Worm (Caenorhabditis elegans) whole organism, mixed stage, embryonic: ENCODE data around the gene lon-1.

Experiments used
- M03D4.4 ChIP-seq: sonication (generic microtip); optimal IDR thresholded peaks from 2 replicates; lab custom pipeline; 2017; ENCODE audit warnings: mild to moderate bottlenecking, missing genetic modification characterization, missing compliant biosample characterization
- blmp-1 ChIP-seq: fragments of 150-350 bp; optimal IDR thresholded peaks from 2 replicates; lab custom pipeline; 2014; ENCODE audit warnings: missing biosample characterization, missing genetic modification characterization
- ceh-39 ChIP-seq: fragments of 150-350 bp; optimal IDR thresholded peaks from 2 replicates; lab custom pipeline; 2014; ENCODE audit warnings: missing biosample characterization, missing genetic modification characterization
- ceh-83 ChIP-seq: fragments of 200-800 bp; sonication (Bioruptor generic); optimal IDR thresholded peaks from 2 replicates; lab custom pipeline; 2018; ENCODE audit warnings: mild to moderate bottlenecking, missing genetic modification characterization, missing compliant biosample characterization
- ces-1 ChIP-seq: fragments of 150-350 bp; optimal IDR thresholded peaks from 2 replicates; lab custom pipeline; 2014; ENCODE audit warnings: missing biosample characterization, missing genetic modification reagents, missing genetic modification characterization
- cnd-1 ChIP-seq: fragments of 200-800 bp; sonication (Bioruptor generic); optimal IDR thresholded peaks from 2 replicates; lab custom pipeline; 2018; ENCODE audit warnings: mild to moderate bottlenecking, missing genetic modification characterization, missing compliant biosample characterization
- drap-1 ChIP-seq: fragments of 200-800 bp; sonication (Bioruptor generic); optimal IDR thresholded peaks from 3 replicates; lab custom pipeline; 2018; ENCODE audit warnings: mild to moderate bottlenecking, missing genetic modification characterization, missing compliant biosample characterization
- elt-1 ChIP-seq: sonication (generic microtip); optimal IDR thresholded peaks from 2 replicates; lab custom pipeline; 2017; ENCODE audit warnings: missing genetic modification characterization, mild to moderate bottlenecking, missing compliant biosample characterization, antibody characterized with exemption, moderate library complexity, borderline replicate concordance; ENCODE audit not compliant: insufficient read depth
- elt-3 ChIP-seq: fragments of 150-350 bp; optimal IDR thresholded peaks from 2 replicates; lab custom pipeline; 2014; ENCODE audit warnings: missing biosample characterization, missing genetic modification characterization
- hlh-1 ChIP-seq: fragments of 150-350 bp; optimal IDR thresholded peaks from 2 replicates; lab custom pipeline; 2014; ENCODE audit warnings: missing biosample characterization, missing genetic modification reagents, missing genetic modification characterization
- lin-13 ChIP-seq: fragments of 150-350 bp; optimal IDR thresholded peaks from 2 replicates; lab custom pipeline; 2014; ENCODE audit warnings: missing biosample characterization, missing genetic modification characterization
- lin-32 ChIP-seq: fragments of 200-800 bp; sonication (Bioruptor generic); optimal IDR thresholded peaks from 2 replicates; lab custom pipeline; 2018; ENCODE audit warnings: mild to moderate bottlenecking, missing genetic modification characterization, missing compliant biosample characterization
- lsy-2 ChIP-seq: fragments of 150-350 bp; optimal IDR thresholded peaks from 2 replicates; lab custom pipeline; 2014; ENCODE audit warnings: missing biosample characterization, missing genetic modification characterization
- mep-1 ChIP-seq: fragments of 150-350 bp; optimal IDR thresholded peaks from 2 replicates; lab custom pipeline; 2017; ENCODE audit warnings: missing biosample characterization, missing genetic modification reagents, missing genetic modification characterization, inconsistent platforms
- mls-2 ChIP-seq: sonication (generic microtip); optimal IDR thresholded peaks from 2 replicates; lab custom pipeline; 2016; ENCODE audit warnings: mild to moderate bottlenecking, missing genetic modification characterization, moderate library complexity, missing compliant biosample characterization
- nhr-2 ChIP-seq: fragments of 150-350 bp; optimal IDR thresholded peaks from 2 replicates; lab custom pipeline; 2014; ENCODE audit warnings: missing biosample characterization, missing genetic modification characterization
- nhr-237 ChIP-seq: fragments of 150-350 bp; optimal IDR thresholded peaks from 2 replicates; lab custom pipeline; 2014; ENCODE audit warnings: missing biosample characterization, missing genetic modification characterization
- pha-4 ChIP-seq: fragments of 150-350 bp; optimal IDR thresholded peaks from 2 replicates; lab custom pipeline; 2018; ENCODE audit warnings: missing biosample characterization, missing genetic modification reagents, missing genetic modification characterization
- snpc-4 ChIP-seq: fragments of 150-350 bp; optimal IDR thresholded peaks from 2 replicates; lab custom pipeline; 2014; ENCODE audit warnings: missing biosample characterization, missing genetic modification characterization
- sptf-1 ChIP-seq: sonication (generic microtip); optimal IDR thresholded peaks from 2 replicates; lab custom pipeline; 2017; ENCODE audit warnings: mild to moderate bottlenecking, missing genetic modification characterization, moderate library complexity, missing compliant biosample characterization
- unc-120 ChIP-seq: sonication (generic microtip); optimal IDR thresholded peaks from 2 replicates; lab custom pipeline; 2017; ENCODE audit warnings: missing genetic modification characterization, missing compliant biosample characterization; ENCODE audit not compliant: poor library complexity, severe bottlenecking
- unc-62 ChIP-seq: fragments of 150-350 bp; optimal IDR thresholded peaks from 2 replicates; lab custom pipeline; 2014; ENCODE audit warnings: missing biosample characterization, missing genetic modification reagents, missing genetic modification characterization
- zip-8 ChIP-seq: fragments of 150-350 bp; optimal IDR thresholded peaks from 2 replicates; lab custom pipeline; 2014; ENCODE audit warnings: missing biosample characterization, missing genetic modification characterization

Gene lon-1

ce11 chrIII:5486345-5486744 is 12.1 kb downstream of the lon-1 start:
- TF ChIP-seq elt-3 (tag; lab: Kevin White, UChicago) (no peak), unc-62 (peak; percentile 60), hlh-1 (tag; lab: Kevin White, UChicago) (peak; percentile 95), unc-120 (tag; lab: Kevin White, UChicago) (peak; percentile 58)

- TF ChIP-seq elt-1 (tag; lab: Kevin White, UChicago) = no peak
- TF ChIP-seq zip-8 (tag; lab: Kevin White, UChicago) = peak; percentile 98
Measured at ce11 chrIII:5487087-5487603, 12.9 kb downstream of the lon-1 start, which contains the start of gene osg-1. TSS of gene osg-1 (plus strand) at chrIII:5487553.

- TF ChIP-seq pha-4 (tag; lab: Kevin White, UChicago) (no peak), nhr-237 (tag; lab: Kevin White, UChicago) (no peak), elt-3 (tag; lab: Kevin White, UChicago) (no peak), sptf-1 (no peak), zip-8 (tag; lab: Kevin White, UChicago) (peak; percentile 49), unc-120 (tag; lab: Kevin White, UChicago) (no peak), M03D4.4 (tag; lab: Kevin White, UChicago) (no peak)
Measured at ce11 chrIII:5495168-5495567, 20.9 kb downstream of the lon-1 start, which contains the start of gene R02F2.8. TSS of gene R02F2.8 (minus strand) at chrIII:5495268.

- peak; percentile 21 for TF ChIP-seq mep-1 (tag; lab: Kevin White, UChicago)
- TF ChIP-seq ces-1 (GFP tag; lab: Kevin White, UChicago) = peak; percentile 76
- TF ChIP-seq cnd-1 = no peak
- TF ChIP-seq lsy-2 (tag; lab: Kevin White, UChicago) = peak; percentile 70
- peak; percentile 51 for TF ChIP-seq ceh-39 (tag; lab: Kevin White, UChicago)
Measured at ce11 chrIII:5498973-5499372, 24.7 kb downstream of the lon-1 start, which contains the start of gene R02F2.9. TSS of gene R02F2.9 (plus strand) at chrIII:5499190.

ce11 chrIII:5499942-5500341 is 25.7 kb downstream of the lon-1 start:
- peak; percentile 12 for TF ChIP-seq ces-1 (GFP tag; lab: Kevin White, UChicago)
- peak; percentile 58 for TF ChIP-seq ceh-39 (tag; lab: Kevin White, UChicago)
- TF ChIP-seq drap-1 = no peak

ce11 chrIII:5500732-5501131 is 26.5 kb downstream of the lon-1 start:
- no peak for TF ChIP-seq elt-1 (tag; lab: Kevin White, UChicago)
- TF ChIP-seq nhr-2 (tag; lab: Kevin White, UChicago) = no peak
- TF ChIP-seq ceh-39 (tag; lab: Kevin White, UChicago) = no peak
- TF ChIP-seq unc-120 (tag; lab: Kevin White, UChicago) = no peak
- TF ChIP-seq snpc-4 (tag; lab: Kevin White, UChicago) = no peak

ce11 chrIII:5501358-5502287 is 27.3 kb downstream of the lon-1 start, which contains the start of gene R02F2.1:
TSS of gene R02F2.1 (plus strand) at chrIII:5501885.
- peak; percentile 87 for TF ChIP-seq cnd-1
- TF ChIP-seq lin-32 (GFP tag; lab: Kevin White, UChicago) = peak; percentile 71
- TF ChIP-seq pha-4 (tag; lab: Kevin White, UChicago) = no peak
- TF ChIP-seq lin-13 (tag; lab: Kevin White, UChicago) = no peak
- no peak for TF ChIP-seq unc-120 (tag; lab: Kevin White, UChicago)
- TF ChIP-seq mep-1 (tag; lab: Kevin White, UChicago) = no peak
- no peak for TF ChIP-seq mls-2 (tag; lab: Kevin White, UChicago)
- TF ChIP-seq nhr-237 (tag; lab: Kevin White, UChicago) = no peak
- TF ChIP-seq blmp-1 (tag; lab: Kevin White, UChicago) = no peak
- no peak for TF ChIP-seq ceh-83 (GFP tag; lab: Kevin White, UChicago)
- TF ChIP-seq elt-1 (tag; lab: Kevin White, UChicago) = no peak
- peak; percentile 39 for TF ChIP-seq nhr-2 (tag; lab: Kevin White, UChicago)
- peak; percentile 84 for TF ChIP-seq ces-1 (GFP tag; lab: Kevin White, UChicago)
- TF ChIP-seq, all 35 proteins: peak for 4
